Worm (Caenorhabditis elegans) whole organism, young adult: ENCODE measurements around the gene F53A2.11.

ENCODE experiments used
- F33H1.4 ChIP-seq: fragments of 200-800 bp; sonication (Bioruptor generic); IDR thresholded peaks from 2 replicates; pipeline ENCODE4 v1.3.6; 2022; ENCODE audit warnings: missing genetic modification reagents, missing genetic modification characterization, missing compliant biosample characterization
- F52B5.7 ChIP-seq: sonication (generic microtip); optimal IDR thresholded peaks from 2 replicates; lab custom pipeline; 2016; ENCODE audit warnings: mild to moderate bottlenecking, missing genetic modification characterization, missing compliant biosample characterization
- ccch-3 ChIP-seq: fragments of 200-800 bp; sonication (Bioruptor generic); optimal IDR thresholded peaks from 2 replicates; lab custom pipeline; 2018; ENCODE audit warnings: mild to moderate bottlenecking, missing genetic modification characterization, missing compliant biosample characterization
- chd-7 ChIP-seq: sonication (generic microtip); optimal IDR thresholded peaks from 2 replicates; lab custom pipeline; 2016; ENCODE audit warnings: mild to moderate bottlenecking, missing genetic modification characterization, moderate library complexity, missing compliant biosample characterization
- egl-44 ChIP-seq: fragments of 200-800 bp; sonication (Bioruptor generic); IDR thresholded peaks from 2 replicates; pipeline ENCODE4 v1.3.6; 2022; ENCODE audit warnings: missing genetic modification reagents, missing genetic modification characterization, missing compliant biosample characterization
- madf-10 ChIP-seq: sonication (generic microtip); optimal IDR thresholded peaks from 2 replicates; lab custom pipeline; 2016; ENCODE audit warnings: mild to moderate bottlenecking, missing genetic modification characterization, missing compliant biosample characterization
- mcd-1 ChIP-seq: fragments of 200-800 bp; sonication (Bioruptor generic); IDR thresholded peaks from 2 replicates; pipeline ENCODE4 v1.3.6; 2022; ENCODE audit warnings: missing genetic modification reagents, missing genetic modification characterization, missing compliant biosample characterization
- nhr-80 ChIP-seq: sonication (generic microtip); optimal IDR thresholded peaks from 2 replicates; lab custom pipeline; 2016; ENCODE audit warnings: missing genetic modification characterization, missing compliant biosample characterization
- rcor-1 ChIP-seq: fragments of 200-800 bp; sonication (Bioruptor generic); IDR thresholded peaks from 2 replicates; pipeline ENCODE4 v1.3.6; 2022; ENCODE audit warnings: missing genetic modification reagents, missing genetic modification characterization, missing compliant biosample characterization
- snpc-1.3 ChIP-seq: sonication (generic microtip); optimal IDR thresholded peaks from 2 replicates; lab custom pipeline; 2017; ENCODE audit warnings: missing genetic modification characterization, mild to moderate bottlenecking, missing compliant biosample characterization, antibody characterized with exemption, moderate library complexity, missing genotype, missing genetic modification reagents; ENCODE audit not compliant: insufficient read depth
- unc-62 ChIP-seq: fragments of 150-350 bp; optimal IDR thresholded peaks from 2 replicates; lab custom pipeline; 2014; ENCODE audit warnings: missing biosample characterization, missing genetic modification reagents, missing genetic modification characterization

ce11 chrIII:13333754-13334153 lies 11.3 kb upstream of the F53A2.11 start, which contains the start of gene sdz-20:
- TF ChIP-seq chd-7 (tag; lab: Kevin White, UChicago) (no peak), nhr-80 (tag; lab: Kevin White, UChicago) (no peak), madf-10 (tag; lab: Kevin White, UChicago) (no peak), egl-44 (no peak), mcd-1 (GFP tag; lab: Robert Waterston, UW) (no peak), unc-62 (GFP tag; lab: Kevin White, UChicago) (no peak), snpc-1.3 (no peak), rcor-1 (GFP tag; lab: Robert Waterston, UW) (no peak), F33H1.4 (GFP tag; lab: Robert Waterston, UW) (no peak), ccch-3 (GFP tag; lab: Kevin White, UChicago) (no peak), F52B5.7 (no peak)
